Worm (Caenorhabditis elegans) whole organism, L3 larva: ENCODE measurements around the gene M04B2.4.

Experiments
- R02D3.7 ChIP-seq: fragments of 150-350 bp; optimal IDR thresholded peaks from 2 replicates; lab custom pipeline; 2014; ENCODE audit warnings: missing biosample characterization, missing genetic modification characterization
- ZK546.5 ChIP-seq: sonication (generic microtip); optimal IDR thresholded peaks from 2 replicates; lab custom pipeline; 2017; ENCODE audit warnings: missing biosample characterization, missing genetic modification characterization
- aly-2 ChIP-seq: fragments of 150-350 bp; optimal IDR thresholded peaks from 2 replicates; lab custom pipeline; 2014; ENCODE audit warnings: missing biosample characterization, missing genetic modification characterization
- ama-1 ChIP-seq: fragments of 150-350 bp; optimal IDR thresholded peaks from 2 replicates; lab custom pipeline; 2018
- ceh-16 ChIP-seq: sonication (generic microtip); optimal IDR thresholded peaks from 2 replicates; lab custom pipeline; 2017; ENCODE audit warnings: missing biosample characterization, missing genetic modification characterization
- ceh-28 ChIP-seq: fragments of 150-350 bp; optimal IDR thresholded peaks from 2 replicates; lab custom pipeline; 2014; ENCODE audit warnings: missing biosample characterization, missing genetic modification reagents, missing genetic modification characterization
- ceh-82 ChIP-seq: fragments of 150-350 bp; optimal IDR thresholded peaks from 2 replicates; lab custom pipeline; 2014; ENCODE audit warnings: missing biosample characterization, missing genetic modification characterization
- ceh-9 ChIP-seq: sonication (generic microtip); optimal IDR thresholded peaks from 2 replicates; lab custom pipeline; 2018; ENCODE audit warnings: missing biosample characterization, missing genetic modification characterization
- daf-12 ChIP-seq: fragments of 150-350 bp; optimal IDR thresholded peaks from 2 replicates; lab custom pipeline; 2014; ENCODE audit warnings: missing biosample characterization, missing genetic modification reagents, missing genetic modification characterization
- egl-27 ChIP-seq: sonication (generic microtip); optimal IDR thresholded peaks from 4 replicates; lab custom pipeline; 2017; ENCODE audit warnings: missing biosample characterization, missing genetic modification reagents, missing genetic modification characterization
- egl-5 ChIP-seq: fragments of 150-350 bp; optimal IDR thresholded peaks from 2 replicates; lab custom pipeline; 2017; ENCODE audit warnings: missing biosample characterization, missing genetic modification reagents, missing genetic modification characterization, inconsistent platforms
- elt-1 ChIP-seq: fragments of 150-350 bp; optimal IDR thresholded peaks from 2 replicates; lab custom pipeline; 2014; ENCODE audit warnings: missing biosample characterization, missing genetic modification characterization
- elt-2 ChIP-seq: sonication (generic microtip); optimal IDR thresholded peaks from 2 replicates; lab custom pipeline; 2016; ENCODE audit warnings: missing genetic modification reagents, mild to moderate bottlenecking, missing genetic modification characterization, missing compliant biosample characterization
- elt-3 ChIP-seq, 3 experiments: fragments of 150-350 bp in 1 of 3; sonication (generic microtip) in 2 of 3; optimal IDR thresholded peaks; 2 replicates in 2 of 3; 4 replicates in 1 of 3; lab custom pipeline; 2014 to 2017; ENCODE audit warnings: missing biosample characterization in 3 of 3, missing genetic modification characterization in 3 of 3
- eor-1 ChIP-seq, 2 experiments: fragments of 150-350 bp; optimal IDR thresholded peaks; 2 replicates each; lab custom pipeline; 2014 to 2018; ENCODE audit warnings: missing biosample characterization in 2 of 2, missing genetic modification characterization in 2 of 2
- fkh-10 ChIP-seq: sonication (generic microtip); optimal IDR thresholded peaks from 2 replicates; lab custom pipeline; 2017; ENCODE audit warnings: missing biosample characterization, missing genetic modification reagents, missing genetic modification characterization
- fkh-2 ChIP-seq: fragments of 150-350 bp; optimal IDR thresholded peaks from 2 replicates; lab custom pipeline; 2014; ENCODE audit warnings: missing biosample characterization, missing genetic modification reagents, missing genetic modification characterization
- fos-1 ChIP-seq: fragments of 150-350 bp; optimal IDR thresholded peaks from 2 replicates; lab custom pipeline; 2014; ENCODE audit warnings: missing biosample characterization, missing genetic modification characterization
- hmg-11 ChIP-seq: sonication (generic microtip); optimal IDR thresholded peaks from 2 replicates; lab custom pipeline; 2016; ENCODE audit warnings: missing genetic modification characterization, missing compliant biosample characterization
- jun-1 ChIP-seq: fragments of 150-350 bp; optimal IDR thresholded peaks from 2 replicates; lab custom pipeline; 2014; ENCODE audit warnings: missing biosample characterization, missing genetic modification reagents, missing genetic modification characterization
- lin-15B ChIP-seq: fragments of 150-350 bp; optimal IDR thresholded peaks from 2 replicates; lab custom pipeline; 2014; ENCODE audit warnings: missing biosample characterization, missing genetic modification characterization
- lin-39 ChIP-seq: fragments of 150-350 bp; optimal IDR thresholded peaks from 2 replicates; lab custom pipeline; 2018; ENCODE audit warnings: missing biosample characterization, missing genetic modification reagents, missing genetic modification characterization
- lsy-12 ChIP-seq: sonication (generic microtip); optimal IDR thresholded peaks from 2 replicates; lab custom pipeline; 2016; ENCODE audit warnings: mild to moderate bottlenecking, missing genetic modification characterization, missing compliant biosample characterization
- mdl-1 ChIP-seq: fragments of 150-350 bp; optimal IDR thresholded peaks from 2 replicates; lab custom pipeline; 2014; ENCODE audit warnings: missing biosample characterization, missing genetic modification characterization
- mml-1 ChIP-seq: fragments of 150-350 bp; sonication (generic microtip); optimal IDR thresholded peaks from 3 replicates; lab custom pipeline; 2014; ENCODE audit warnings: missing biosample characterization, missing genetic modification characterization
- nfya-1 ChIP-seq: sonication (generic microtip); optimal IDR thresholded peaks from 2 replicates; lab custom pipeline; 2017; ENCODE audit warnings: missing genetic modification characterization, mild to moderate bottlenecking, missing compliant biosample characterization, antibody characterized with exemption, moderate library complexity; ENCODE audit not compliant: insufficient read depth
- nhr-11 ChIP-seq: fragments of 150-350 bp; optimal IDR thresholded peaks from 2 replicates; lab custom pipeline; 2014; ENCODE audit warnings: missing biosample characterization, missing genetic modification characterization
- nhr-12 ChIP-seq: fragments of 150-350 bp; optimal IDR thresholded peaks from 2 replicates; lab custom pipeline; 2014; ENCODE audit warnings: missing biosample characterization, missing genetic modification characterization
- nhr-23 ChIP-seq: fragments of 150-350 bp; optimal IDR thresholded peaks from 2 replicates; lab custom pipeline; 2014; ENCODE audit warnings: missing biosample characterization, missing genetic modification reagents, missing genetic modification characterization
- nhr-237 ChIP-seq: fragments of 150-350 bp; optimal IDR thresholded peaks from 2 replicates; lab custom pipeline; 2014; ENCODE audit warnings: missing biosample characterization, missing genetic modification characterization
- nhr-25 ChIP-seq: sonication (generic microtip); optimal IDR thresholded peaks from 2 replicates; lab custom pipeline; 2017; ENCODE audit warnings: missing biosample characterization, missing genetic modification characterization
- nhr-28 ChIP-seq: fragments of 150-350 bp; optimal IDR thresholded peaks from 2 replicates; lab custom pipeline; 2014; ENCODE audit warnings: missing biosample characterization, missing genetic modification characterization
- nhr-43 ChIP-seq: sonication (generic microtip); optimal IDR thresholded peaks from 2 replicates; lab custom pipeline; 2016; ENCODE audit warnings: mild to moderate bottlenecking, missing genetic modification characterization, missing compliant biosample characterization; ENCODE audit not compliant: poor library complexity, severe bottlenecking
- nhr-67 ChIP-seq: fragments of 150-350 bp; optimal IDR thresholded peaks from 2 replicates; lab custom pipeline; 2014; ENCODE audit warnings: missing biosample characterization, missing genetic modification characterization
- nhr-76 ChIP-seq: fragments of 150-350 bp; sonication (generic microtip); optimal IDR thresholded peaks from 5 replicates; lab custom pipeline; 2014; ENCODE audit warnings: missing biosample characterization, missing genetic modification characterization
- nhr-77 ChIP-seq: fragments of 150-350 bp; optimal IDR thresholded peaks from 2 replicates; lab custom pipeline; 2014; ENCODE audit warnings: missing biosample characterization, missing genetic modification characterization
- pha-4 ChIP-seq: fragments of 150-350 bp; optimal IDR thresholded peaks from 2 replicates; lab custom pipeline; 2014; ENCODE audit warnings: missing biosample characterization, missing genetic modification reagents, missing genetic modification characterization
- pqm-1 ChIP-seq: fragments of 150-350 bp; optimal IDR thresholded peaks from 2 replicates; lab custom pipeline; 2017; ENCODE audit warnings: missing biosample characterization, missing genetic modification characterization, inconsistent platforms
- sea-2 ChIP-seq: fragments of 150-350 bp; sonication (generic microtip); optimal IDR thresholded peaks from 4 replicates; lab custom pipeline; 2014; ENCODE audit warnings: missing biosample characterization, missing genetic modification reagents, missing genetic modification characterization
- skn-1 ChIP-seq: fragments of 150-350 bp; optimal IDR thresholded peaks from 2 replicates; lab custom pipeline; 2014; ENCODE audit warnings: missing biosample characterization, missing genetic modification characterization
- snpc-4 ChIP-seq: fragments of 150-350 bp; optimal IDR thresholded peaks from 2 replicates; lab custom pipeline; 2014; ENCODE audit warnings: missing biosample characterization, missing genetic modification characterization
- tbx-2 ChIP-seq: sonication (generic microtip); optimal IDR thresholded peaks from 2 replicates; lab custom pipeline; 2016; ENCODE audit warnings: mild to moderate bottlenecking, missing genetic modification characterization, missing compliant biosample characterization
- unc-39 ChIP-seq: sonication (generic microtip); optimal IDR thresholded peaks from 4 replicates; lab custom pipeline; 2017; ENCODE audit warnings: missing biosample characterization, missing genetic modification characterization
- unc-62 ChIP-seq: fragments of 150-350 bp; sonication (generic microtip); optimal IDR thresholded peaks from 4 replicates; lab custom pipeline; 2014; ENCODE audit warnings: missing biosample characterization, missing genetic modification reagents, missing genetic modification characterization
- zag-1 ChIP-seq: fragments of 150-350 bp; optimal IDR thresholded peaks from 2 replicates; lab custom pipeline; 2014; ENCODE audit warnings: missing biosample characterization, missing genetic modification characterization
- ztf-11 ChIP-seq: fragments of 150-350 bp; optimal IDR thresholded peaks from 2 replicates; lab custom pipeline; 2014; ENCODE audit warnings: missing biosample characterization, missing genetic modification characterization
- ztf-4 ChIP-seq: fragments of 150-350 bp; optimal IDR thresholded peaks from 2 replicates; lab custom pipeline; 2014; ENCODE audit warnings: missing biosample characterization, missing genetic modification characterization

Gene M04B2.4

DNA sequence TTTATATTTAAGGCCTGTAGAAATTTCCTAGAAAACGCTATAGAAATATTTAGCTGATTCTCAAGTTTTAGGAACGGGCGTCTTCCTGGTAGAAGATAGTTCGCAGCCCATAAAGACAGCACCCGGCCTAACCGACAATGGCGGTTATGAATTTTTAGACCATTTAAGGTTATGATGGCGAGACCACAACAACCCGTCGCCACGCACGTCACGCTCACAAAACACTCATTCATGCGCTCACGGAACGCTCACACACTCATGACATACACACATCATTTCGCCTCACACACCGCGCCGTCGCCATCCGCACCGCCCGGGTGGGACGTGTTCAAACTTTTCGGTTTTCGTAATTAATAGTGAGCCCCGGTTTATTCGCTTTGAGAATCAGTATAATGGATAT, 2.9 kb upstream of the M04B2.4 start:
- TF ChIP-seq lin-15B (peak; percentile 8), sea-2 (GFP tag; lab: Kevin White, UChicago) (no peak), unc-39 (no peak), ceh-9 (tag; lab: Kevin White, UChicago) (no peak), nhr-28 (tag; lab: Kevin White, UChicago) (no peak), nhr-25 (no peak)

DNA sequence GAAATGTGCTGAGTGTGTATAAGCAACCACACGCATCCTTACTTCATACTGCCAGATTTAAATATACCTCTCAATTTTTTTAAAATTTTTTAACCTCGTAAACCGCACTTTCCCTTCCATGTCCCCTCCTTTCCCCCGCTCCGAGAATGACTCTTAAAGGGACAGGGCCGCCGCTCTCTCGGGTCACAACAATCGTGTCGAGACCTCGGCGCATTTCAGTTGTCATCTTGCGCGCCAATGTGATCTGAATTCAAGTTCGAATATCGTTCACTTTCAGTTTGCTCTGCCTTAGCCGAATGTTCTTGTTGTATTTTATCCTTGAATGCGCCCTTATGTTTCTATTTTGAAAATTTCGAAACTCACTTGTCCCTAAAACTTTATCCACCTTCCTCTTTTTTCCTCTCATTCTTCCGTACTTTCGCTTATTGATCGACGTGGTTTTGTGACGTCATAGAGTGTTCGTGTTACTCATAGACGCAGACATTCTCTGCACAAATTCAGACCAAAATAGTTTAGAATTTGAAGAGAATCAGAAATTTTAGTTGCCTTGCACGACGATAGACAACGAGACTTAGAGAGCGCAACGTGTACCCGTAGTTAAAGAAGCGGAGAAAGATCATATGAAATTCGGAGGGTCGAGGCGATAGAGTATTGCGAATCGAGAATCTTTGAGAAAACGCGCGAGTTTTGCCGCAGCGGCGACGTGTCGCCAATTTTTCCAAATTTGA, 1.6 kb upstream of the M04B2.4 start:
- TF ChIP-seq elt-2 (tag; lab: Kevin White, UChicago) (peak; percentile 57), unc-62 (GFP tag; lab: Kevin White, UChicago) (peak; percentile 32), tbx-2 (tag; lab: Kevin White, UChicago) (no peak), eor-1 (tag; optimal IDR thresholded peaks at IDR 0.05; lab: Kevin White, UChicago) (no peak), nhr-67 (no peak), pha-4 (tag; lab: Kevin White, UChicago) (peak; percentile 81), ZK546.5 (tag; lab: Kevin White, UChicago) (no peak), ceh-9 (tag; lab: Kevin White, UChicago) (no peak), nhr-28 (tag; lab: Kevin White, UChicago) (no peak), nhr-77 (tag; lab: Kevin White, UChicago) (no peak), nhr-43 (tag; lab: Kevin White, UChicago) (peak; percentile 52), elt-1 (tag; lab: Kevin White, UChicago) (no peak), ceh-28 (peak; percentile 91), nfya-1 (tag; lab: Kevin White, UChicago) (peak; percentile 73), egl-5 (tag; lab: Kevin White, UChicago) (no peak), lin-39 (tag; lab: Kevin White, UChicago) (no peak), ceh-82 (tag; lab: Kevin White, UChicago) (no peak), aly-2 (tag; lab: Kevin White, UChicago) (no peak), hmg-11 (tag; lab: Kevin White, UChicago) (peak; percentile 71), R02D3.7 (tag; lab: Kevin White, UChicago) (peak; percentile 71), snpc-4 (tag; lab: Kevin White, UChicago) (peak; percentile 36), nhr-76 (tag; lab: Kevin White, UChicago) (no peak), nhr-237 (tag; lab: Kevin White, UChicago) (no peak), ceh-16 (tag; lab: Kevin White, UChicago) (no peak), egl-27 (tag; lab: Kevin White, UChicago) (no peak), unc-39 (no peak), lin-15B (peak; percentile 59), mdl-1 (tag; lab: Kevin White, UChicago) (no peak), fos-1 (no peak), jun-1 (peak; percentile 46), fkh-2 (no peak), nhr-11 (tag; lab: Kevin White, UChicago) (no peak), sea-2 (GFP tag; lab: Kevin White, UChicago) (peak; percentile 25), ztf-11 (tag; lab: Kevin White, UChicago) (no peak), skn-1 (no peak), fkh-10 (no peak), mml-1 (tag; lab: Kevin White, UChicago) (no peak), nhr-23 (tag; lab: Kevin White, UChicago) (peak; percentile 77), nhr-12 (tag; lab: Kevin White, UChicago) (no peak), zag-1 (tag; lab: Kevin White, UChicago) (no peak), elt-3 (tag; optimal IDR thresholded peaks at IDR 0.05; lab: Kevin White, UChicago) (no peak), ama-1 (lab: Kevin White, UChicago) (no peak), pqm-1 (tag; lab: Kevin White, UChicago) (peak; percentile 59), nhr-25 (peak; percentile 56), daf-12 (no peak), ztf-4 (no peak), lsy-12 (tag; lab: Kevin White, UChicago) (peak; percentile 58)
